Fruit fly (Drosophila melanogaster) whole organism, embryonic: ENCODE data around the gene mRpL16.

Experiments
- Atf-2 ChIP-seq: fragments of 200-800 bp; sonication (Bioruptor generic); optimal IDR thresholded peaks from 2 replicates; lab custom pipeline; 2016; ENCODE audit warnings: missing biosample characterization, missing genetic modification characterization
- Atf6 ChIP-seq: fragments of 200-800 bp; sonication (Bioruptor generic); IDR thresholded peaks from 2 replicates; pipeline ENCODE4 v1.3.6; 2022; ENCODE audit warnings: missing biosample characterization, missing genetic modification characterization
- BEAF-32 ChIP-seq: fragments of 200-800 bp; sonication (Bioruptor generic); optimal IDR thresholded peaks from 3 replicates; lab custom pipeline; 2017; ENCODE audit warnings: missing biosample characterization, missing genetic modification characterization, mild to moderate bottlenecking, moderate library complexity, missing genetic modification reagents
- Blimp-1 ChIP-seq: fragments of 200-800 bp; sonication (Bioruptor generic); optimal IDR thresholded peaks from 3 replicates; lab custom pipeline; 2018; ENCODE audit warnings: missing biosample characterization, missing genetic modification characterization, mild to moderate bottlenecking, moderate library complexity, missing genetic modification reagents
- CG10462 ChIP-seq: fragments of 200-800 bp; sonication (Bioruptor generic); optimal IDR thresholded peaks from 2 replicates; lab custom pipeline; 2016; ENCODE audit warnings: missing biosample characterization, missing genetic modification characterization
- CG11695 ChIP-seq: fragments of 200-800 bp; sonication (Bioruptor generic); IDR thresholded peaks from 3 replicates; pipeline ENCODE4 v1.3.6; 2022; ENCODE audit warnings: missing biosample characterization, missing genetic modification characterization
- CG11723 ChIP-seq: fragments of 200-800 bp; sonication (Bioruptor generic); optimal IDR thresholded peaks from 2 replicates; lab custom pipeline; 2017; ENCODE audit warnings: missing biosample characterization, mild to moderate bottlenecking, missing genetic modification characterization
- CG13123 ChIP-seq: fragments of 200-800 bp; sonication (Bioruptor generic); optimal IDR thresholded peaks from 2 replicates; lab custom pipeline; 2016; ENCODE audit warnings: missing biosample characterization, missing genetic modification characterization
- CG14860 ChIP-seq: fragments of 200-800 bp; sonication (Bioruptor generic); IDR thresholded peaks from 3 replicates; pipeline ENCODE4 v1.3.6; 2022; ENCODE audit warnings: missing biosample characterization, missing genetic modification characterization; ENCODE audit not compliant: partially characterized antibody
- CG14965 ChIP-seq: fragments of 200-800 bp; sonication (Bioruptor generic); optimal IDR thresholded peaks from 2 replicates; lab custom pipeline; 2016; ENCODE audit warnings: missing biosample characterization, missing genetic modification characterization, borderline replicate concordance
- CG16815 ChIP-seq: fragments of 200-800 bp; sonication (Bioruptor generic); optimal IDR thresholded peaks from 3 replicates; lab custom pipeline; 2017; ENCODE audit warnings: missing biosample characterization, mild to moderate bottlenecking, missing genetic modification characterization
- CG2202 ChIP-seq: fragments of 200-800 bp; sonication (Bioruptor generic); optimal IDR thresholded peaks from 2 replicates; lab custom pipeline; 2018; ENCODE audit warnings: missing biosample characterization, mild to moderate bottlenecking, missing genetic modification characterization
- CG4707 ChIP-seq: fragments of 200-800 bp; sonication (Bioruptor generic); optimal IDR thresholded peaks from 2 replicates; lab custom pipeline; 2018; ENCODE audit warnings: missing biosample characterization, mild to moderate bottlenecking, missing genetic modification characterization, moderate library complexity
- CG6813 ChIP-seq: fragments of 200-800 bp; sonication (Bioruptor generic); optimal IDR thresholded peaks from 2 replicates; lab custom pipeline; 2017; ENCODE audit warnings: missing biosample characterization, missing genetic modification characterization, mild to moderate bottlenecking, moderate library complexity, missing genetic modification reagents
- CG6854 ChIP-seq: fragments of 200-800 bp; sonication (Bioruptor generic); optimal IDR thresholded peaks from 3 replicates; lab custom pipeline; 2017; ENCODE audit warnings: missing biosample characterization, mild to moderate bottlenecking, missing genetic modification characterization
- CG7963 ChIP-seq: fragments of 200-800 bp; sonication (Bioruptor generic); IDR thresholded peaks from 3 replicates; pipeline ENCODE4 v1.3.6; 2022; ENCODE audit warnings: missing biosample characterization, missing genetic modification characterization; ENCODE audit not compliant: partially characterized antibody
- CG8089 ChIP-seq: fragments of 200-800 bp; sonication (Bioruptor generic); optimal IDR thresholded peaks from 3 replicates; lab custom pipeline; 2016; ENCODE audit warnings: missing biosample characterization, missing genetic modification characterization
- CG8281 ChIP-seq: fragments of 200-800 bp; sonication (Bioruptor generic); optimal IDR thresholded peaks from 2 replicates; lab custom pipeline; 2018; ENCODE audit warnings: missing biosample characterization, mild to moderate bottlenecking, missing genetic modification characterization, moderate library complexity
- CG8944 ChIP-seq: fragments of 200-800 bp; sonication (Bioruptor generic); optimal IDR thresholded peaks from 3 replicates; lab custom pipeline; 2016; ENCODE audit warnings: missing biosample characterization, missing genetic modification characterization
- Chrac-16 ChIP-seq: fragments of 200-800 bp; sonication (Bioruptor generic); optimal IDR thresholded peaks from 3 replicates; lab custom pipeline; 2016; ENCODE audit warnings: missing biosample characterization, missing genetic modification characterization
- Deaf1 ChIP-seq: fragments of 200-800 bp; optimal IDR thresholded peaks from 3 replicates; lab custom pipeline; 2019; ENCODE audit warnings: missing biosample characterization, mild to moderate bottlenecking, missing genetic modification characterization, moderate library complexity
- Dll ChIP-seq: fragments of 200-800 bp; sonication (Bioruptor generic); IDR thresholded peaks from 4 replicates; pipeline ENCODE4 v1.3.6; 2022; ENCODE audit warnings: missing biosample characterization, missing genetic modification characterization; ENCODE audit not compliant: partially characterized antibody
- Fer2 ChIP-seq: fragments of 200-800 bp; sonication (Bioruptor generic); optimal IDR thresholded peaks from 2 replicates; lab custom pipeline; 2018; ENCODE audit warnings: missing biosample characterization, mild to moderate bottlenecking, missing genetic modification characterization, moderate library complexity
- GATAe ChIP-seq: fragments of 200-800 bp; sonication (Bioruptor generic); conservative IDR thresholded peaks from 2 replicates; pipeline ENCODE4 v1.3.6; 2022; ENCODE audit warnings: missing biosample characterization, missing genetic modification characterization
- HLHmδ ChIP-seq: fragments of 200-800 bp; sonication (Bioruptor generic); optimal IDR thresholded peaks from 2 replicates; lab custom pipeline; 2018; ENCODE audit warnings: missing biosample characterization, mild to moderate bottlenecking, missing genetic modification characterization, moderate library complexity
- Hr78 ChIP-seq, 2 experiments: fragments of 200-800 bp in 1 of 2; fragments of >200 bp in 1 of 2; sonication (Bioruptor generic) in 1 of 2; optimal IDR thresholded peaks; 2 replicates each; lab custom pipeline; 2017 to 2019; ENCODE audit warnings: missing biosample characterization in 2 of 2, missing genetic modification characterization in 2 of 2, mild to moderate bottlenecking in 1 of 2, moderate library complexity in 1 of 2
- Jarid2 ChIP-seq: fragments of 200-800 bp; sonication (Bioruptor generic); optimal IDR thresholded peaks from 3 replicates; lab custom pipeline; 2017; ENCODE audit warnings: mild to moderate bottlenecking, missing biosample characterization, missing genetic modification reagents, missing genetic modification characterization
- Max ChIP-seq: fragments of 200-800 bp; sonication (Bioruptor generic); optimal IDR thresholded peaks from 2 replicates; lab custom pipeline; 2016; ENCODE audit warnings: missing biosample characterization, mild to moderate bottlenecking, missing genetic modification characterization
- Nf-YC ChIP-seq: fragments of 200-800 bp; optimal IDR thresholded peaks from 3 replicates; lab custom pipeline; 2019; ENCODE audit warnings: missing biosample characterization, mild to moderate bottlenecking, missing genetic modification characterization, moderate library complexity
- Ssrp ChIP-seq: fragments of 200-800 bp; sonication (Bioruptor generic); optimal IDR thresholded peaks from 2 replicates; lab custom pipeline; 2018; ENCODE audit warnings: missing biosample characterization, mild to moderate bottlenecking, missing genetic modification characterization, moderate library complexity
- chm ChIP-seq: fragments of 200-800 bp; sonication (Bioruptor generic); IDR thresholded peaks from 2 replicates; pipeline ENCODE4 v1.3.6; 2022; ENCODE audit warnings: missing biosample characterization, missing genetic modification characterization
- crc ChIP-seq: fragments of 200-800 bp; sonication (Bioruptor generic); optimal IDR thresholded peaks from 2 replicates; lab custom pipeline; 2016; ENCODE audit warnings: missing biosample characterization, missing genetic modification characterization
- dmrt11E ChIP-seq: fragments of 200-800 bp; sonication (Bioruptor generic); optimal IDR thresholded peaks from 3 replicates; lab custom pipeline; 2018; ENCODE audit warnings: missing biosample characterization, mild to moderate bottlenecking, missing genetic modification characterization, moderate library complexity
- fd96Cb ChIP-seq: fragments of 200-800 bp; sonication (Bioruptor generic); optimal IDR thresholded peaks from 2 replicates; lab custom pipeline; 2018; ENCODE audit warnings: missing biosample characterization, mild to moderate bottlenecking, missing genetic modification characterization, moderate library complexity
- gt ChIP-seq: fragments of 200-800 bp; sonication (Bioruptor generic); IDR thresholded peaks from 2 replicates; pipeline ENCODE4 v1.3.6; 2022; ENCODE audit warnings: missing biosample characterization, missing genetic modification characterization
- jumu ChIP-seq: fragments of 200-800 bp; sonication (Bioruptor generic); optimal IDR thresholded peaks from 3 replicates; lab custom pipeline; 2016; ENCODE audit warnings: missing biosample characterization, missing genetic modification characterization
- lab ChIP-seq: fragments of 200-800 bp; sonication (Bioruptor generic); optimal IDR thresholded peaks from 3 replicates; lab custom pipeline; 2017; ENCODE audit warnings: missing biosample characterization, missing genetic modification characterization, mild to moderate bottlenecking, moderate library complexity, missing genetic modification reagents
- onecut ChIP-seq: fragments of 200-800 bp; sonication (Bioruptor generic); IDR thresholded peaks from 2 replicates; pipeline ENCODE4 v1.3.6; 2022; ENCODE audit warnings: missing biosample characterization, missing genetic modification characterization
- pan ChIP-seq, 4 experiments: fragments of >200 bp in 3 of 4; fragments of 200-800 bp in 1 of 4; sonication (Bioruptor generic) in 1 of 4; optimal IDR thresholded peaks in 3 of 4; IDR thresholded peaks in 1 of 4; 2 replicates each; pipeline versions ENCODE4 v1.3.6 to Lab custom; 2017 to 2022; ENCODE audit warnings: missing biosample characterization in 2 of 4, missing genetic modification characterization in 2 of 4, mixed read lengths in 1 of 4
- peb ChIP-seq: fragments of 200-800 bp; sonication (Bioruptor generic); IDR thresholded peaks from 2 replicates; pipeline ENCODE4 v1.3.6; 2022; ENCODE audit warnings: missing biosample characterization, missing genetic modification characterization
- prd ChIP-seq, 3 experiments: fragments of >200 bp in 2 of 3; fragments of 200-800 bp in 1 of 3; sonication (Bioruptor generic) in 1 of 3; optimal IDR thresholded peaks in 2 of 3; IDR thresholded peaks in 1 of 3; 2 replicates in 2 of 3; 3 replicates in 1 of 3; pipeline versions ENCODE4 v1.3.6 to Lab custom; 2017 to 2022; ENCODE audit warnings: missing biosample characterization in 1 of 3, missing genetic modification characterization in 1 of 3
- rib ChIP-seq: fragments of 200-800 bp; sonication (Bioruptor generic); IDR thresholded peaks from 2 replicates; pipeline ENCODE4 v1.3.6; 2022; ENCODE audit warnings: missing biosample characterization, missing genetic modification characterization
- sd ChIP-seq: fragments of 200-800 bp; sonication (Bioruptor generic); optimal IDR thresholded peaks from 3 replicates; lab custom pipeline; 2018; ENCODE audit warnings: missing biosample characterization, mild to moderate bottlenecking, missing genetic modification characterization, moderate library complexity
- sens ChIP-seq: fragments of 200-800 bp; sonication (Bioruptor generic); peaks from one replicate; lab custom pipeline; 2016; ENCODE audit warnings: missing biosample characterization, missing genetic modification characterization
- sim ChIP-seq: fragments of 200-800 bp; sonication (Bioruptor generic); IDR thresholded peaks from 2 replicates; pipeline ENCODE4 v1.3.6; 2022; ENCODE audit warnings: missing biosample characterization, missing genetic modification characterization
- sr ChIP-seq: fragments of 200-800 bp; sonication (Bioruptor generic); IDR thresholded peaks from 3 replicates; pipeline ENCODE4 v1.3.6; 2022; ENCODE audit warnings: missing biosample characterization, missing genetic modification characterization
- wdn ChIP-seq: fragments of 200-800 bp; sonication (Bioruptor generic); IDR thresholded peaks from 2 replicates; pipeline ENCODE4 v1.3.6; 2022; ENCODE audit warnings: missing biosample characterization, missing genetic modification characterization
- wor ChIP-seq: fragments of 200-800 bp; sonication (Bioruptor generic); IDR thresholded peaks from 2 replicates; pipeline ENCODE4 v1.3.6; 2022; ENCODE audit warnings: missing biosample characterization, missing genetic modification characterization

Gene mRpL16

dm6 chrX:1879606-1880110 lies 10.4 kb upstream of the mRpL16 start, which contains the start of gene CG14818 (continued):
- peak; percentile 8 for TF ChIP-seq CG6813 (GFP tag; lab: Kevin White, UChicago)
- TF ChIP-seq BEAF-32: peak; percentile 83
- peak; percentile 53 for TF ChIP-seq Atf-2 (GFP tag; lab: Kevin White, UChicago)
- TF ChIP-seq CG14965 (GFP tag; lab: Kevin White, UChicago): no peak
- 0 out of 3 replicates have a peak, but pooled peaks have one; percentile 40 for TF ChIP-seq CG11695 (GFP tag; lab: Robert Waterston, UW)
- no peak for TF ChIP-seq sim (GFP tag; lab: Robert Waterston, UW)
- TF ChIP-seq Atf6 (GFP tag; lab: Robert Waterston, UW): peak; percentile 59; the same call in 1 of the 2 replicates
- peak; percentile 53 for TF ChIP-seq Chrac-16 (GFP tag; lab: Kevin White, UChicago)
- TF ChIP-seq lab (GFP tag; lab: Kevin White, UChicago): peak; percentile 71
- TF ChIP-seq CG7963 (GFP tag; lab: Robert Waterston, UW): peak; percentile 68
- TF ChIP-seq gt: no peak
- TF ChIP-seq peb (GFP tag; lab: Robert Waterston, UW): peak; percentile 29; the same call in 1 of the 2 replicates
- TF ChIP-seq GATAe (GFP tag; lab: Robert Waterston, UW): no peak
- no peak for TF ChIP-seq Max (GFP tag; lab: Kevin White, UChicago)
- peak; percentile 27 for TF ChIP-seq CG8089 (GFP tag; lab: Kevin White, UChicago)
- peak; percentile 14 for TF ChIP-seq CG10462 (GFP tag; lab: Kevin White, UChicago)
- peak; percentile 95 for TF ChIP-seq Dll (GFP tag; lab: Robert Waterston, UW)
- no peak for TF ChIP-seq sr (GFP tag; lab: Robert Waterston, UW)
- TF ChIP-seq onecut (GFP tag; lab: Robert Waterston, UW): no peak; the same call in 1 of the 2 replicates
- TF ChIP-seq prd (optimal IDR thresholded peaks at IDR 0.05; lab: Kevin White, UChicago): no peak
- peak; percentile 73; the same call in 2 of the 3 replicates for TF ChIP-seq prd (GFP tag; IDR thresholded peaks at IDR 0.05; lab: Robert Waterston, UW)
- TF ChIP-seq pan (optimal IDR thresholded peaks at IDR 0.05; lab: Kevin White, UChicago): no peak
- peak in 1 of 2 experiments; percentile 73 for TF ChIP-seq pan (GFP tag; optimal IDR thresholded peaks at IDR 0.05 in 1 of 2, IDR thresholded peaks at IDR 0.05 in 1 of 2)
- TF ChIP-seq Fer2 (tag; lab: Kevin White, UChicago): peak; percentile 45
- peak; percentile 88 for TF ChIP-seq sens (GFP tag; lab: Kevin White, UChicago)
- 0 out of 2 replicates have a peak, but pooled peaks have one; percentile 14 for TF ChIP-seq chm (GFP tag; lab: Robert Waterston, UW)
- TF ChIP-seq Blimp-1: no peak
- no peak for TF ChIP-seq HLHmδ
- peak; percentile 45 for TF ChIP-seq dmrt11E (tag; lab: Kevin White, UChicago)
- TF ChIP-seq Jarid2 (GFP tag; lab: Kevin White, UChicago): no peak
- TF ChIP-seq CG8944: peak; percentile 70
- TF ChIP-seq CG2202: no peak
- TF ChIP-seq wor (GFP tag; lab: Robert Waterston, UW): no peak
- TF ChIP-seq CG11723 (GFP tag; lab: Kevin White, UChicago): no peak
- TF ChIP-seq Deaf1 (tag; lab: Kevin White, UChicago): no peak
- peak in 1 of 2 experiments; percentile 62 for TF ChIP-seq Hr78 (GFP tag; optimal IDR thresholded peaks at IDR 0.05; lab: Kevin White, UChicago)
- peak; percentile 50 for TF ChIP-seq crc (GFP tag; lab: Kevin White, UChicago)
- TF ChIP-seq wdn: no peak
- peak; percentile 90 for TF ChIP-seq Nf-YC (tag; lab: Kevin White, UChicago)
- peak; percentile 24 for TF ChIP-seq Ssrp (tag; lab: Kevin White, UChicago)
- no peak for TF ChIP-seq CG8281 (tag; lab: Kevin White, UChicago)
- peak; percentile 30 for TF ChIP-seq CG4707
- TF ChIP-seq sd: no peak
- no peak for TF ChIP-seq rib (GFP tag; lab: Robert Waterston, UW)
- peak; percentile 17 for TF ChIP-seq CG16815 (GFP tag; lab: Kevin White, UChicago)
- TF ChIP-seq jumu: peak; percentile 54
- TF ChIP-seq CG13123 (GFP tag; lab: Kevin White, UChicago): no peak
- peak; percentile 82 for TF ChIP-seq CG14860 (GFP tag; lab: Robert Waterston, UW)
- TF ChIP-seq fd96Cb (tag; lab: Kevin White, UChicago): peak; percentile 56
- no peak for TF ChIP-seq CG6854 (GFP tag; lab: Kevin White, UChicago)
